Worm (Caenorhabditis elegans) whole organism, L1 larva: ENCODE data around the gene trpp-5.

Experiments used
- F16B12.6 ChIP-seq: fragments of 150-350 bp; optimal IDR thresholded peaks from 2 replicates; lab custom pipeline; 2014; ENCODE audit warnings: missing biosample characterization, missing genetic modification characterization
- ama-1 ChIP-seq: fragments of 150-350 bp; optimal IDR thresholded peaks from 2 replicates; lab custom pipeline; 2014
- ceh-63 ChIP-seq: fragments of 200-800 bp; sonication (Bioruptor generic); optimal IDR thresholded peaks from 2 replicates; lab custom pipeline; 2018; ENCODE audit warnings: mild to moderate bottlenecking, missing genetic modification characterization, missing compliant biosample characterization
- ceh-8 ChIP-seq: fragments of 200-800 bp; sonication (Bioruptor generic); optimal IDR thresholded peaks from 2 replicates; lab custom pipeline; 2018; ENCODE audit warnings: mild to moderate bottlenecking, missing genetic modification characterization, moderate library complexity, missing compliant biosample characterization
- ceh-90 ChIP-seq: sonication (generic microtip); optimal IDR thresholded peaks from 2 replicates; lab custom pipeline; 2016; ENCODE audit warnings: missing genetic modification characterization, missing compliant biosample characterization
- ces-1 ChIP-seq: fragments of 150-350 bp; optimal IDR thresholded peaks from 2 replicates; lab custom pipeline; 2014; ENCODE audit warnings: missing biosample characterization, missing genetic modification reagents, missing genetic modification characterization
- efl-1 ChIP-seq, 4 experiments: fragments of 150-350 bp; optimal IDR thresholded peaks in 3 of 4; peaks in 1 of 4; 1 replicate in 1 of 4; 2 replicates in 3 of 4; lab custom pipeline; 2014; ENCODE audit warnings: missing biosample characterization in 2 of 4, missing genetic modification characterization in 2 of 4, missing genetic modification reagents in 2 of 4
- efl-3 ChIP-seq: fragments of 200-800 bp; sonication (Bioruptor generic); optimal IDR thresholded peaks from 2 replicates; lab custom pipeline; 2018; ENCODE audit warnings: mild to moderate bottlenecking, missing genetic modification characterization, missing compliant biosample characterization
- egl-27 ChIP-seq, 2 experiments: fragments of 150-350 bp in 1 of 2; sonication (generic microtip); optimal IDR thresholded peaks; 3 replicates each; lab custom pipeline; 2017 to 2018; ENCODE audit warnings: missing biosample characterization in 2 of 2, missing genetic modification characterization in 2 of 2, missing genetic modification reagents in 2 of 2
- elt-2 ChIP-seq: sonication (generic microtip); optimal IDR thresholded peaks from 2 replicates; lab custom pipeline; 2016; ENCODE audit warnings: missing genetic modification characterization, mild to moderate bottlenecking, inconsistent platforms, missing compliant biosample characterization, missing genetic modification reagents
- elt-3 ChIP-seq, 6 experiments: fragments of 150-350 bp in 1 of 6; sonication (generic microtip); optimal IDR thresholded peaks; 2 replicates each; lab custom pipeline; 2017 to 2018; ENCODE audit warnings: missing biosample characterization in 6 of 6, missing genetic modification characterization in 6 of 6, inconsistent platforms in 1 of 6
- fkh-10 ChIP-seq: sonication (generic microtip); optimal IDR thresholded peaks from 2 replicates; lab custom pipeline; 2017; ENCODE audit warnings: missing biosample characterization, missing genetic modification reagents, missing genetic modification characterization
- fkh-4 ChIP-seq: sonication (generic microtip); optimal IDR thresholded peaks from 2 replicates; lab custom pipeline; 2016; ENCODE audit warnings: missing compliant biosample characterization, missing genetic modification characterization, borderline replicate concordance
- grh-1 ChIP-seq: fragments of 200-800 bp; sonication (Bioruptor generic); IDR thresholded peaks from 2 replicates; pipeline ENCODE4 v1.3.6; 2022; ENCODE audit warnings: missing genetic modification reagents, missing genetic modification characterization, missing compliant biosample characterization
- hlh-4 ChIP-seq: sonication (generic microtip); optimal IDR thresholded peaks from 2 replicates; lab custom pipeline; 2016; ENCODE audit warnings: mild to moderate bottlenecking, missing genetic modification characterization, missing compliant biosample characterization
- jun-1 ChIP-seq: fragments of 150-350 bp; optimal IDR thresholded peaks from 2 replicates; lab custom pipeline; 2014; ENCODE audit warnings: missing biosample characterization, missing genetic modification reagents, missing genetic modification characterization
- lsy-2 ChIP-seq, 2 experiments: fragments of 150-350 bp; optimal IDR thresholded peaks; 2 replicates each; lab custom pipeline; 2014; ENCODE audit warnings: missing biosample characterization in 2 of 2, missing genetic modification characterization in 2 of 2
- mab-9 ChIP-seq: fragments of 200-800 bp; sonication (Bioruptor generic); IDR thresholded peaks from 2 replicates; pipeline ENCODE4 v1.3.6; 2022; ENCODE audit warnings: missing genetic modification reagents, missing genetic modification characterization, missing compliant biosample characterization
- nhr-11 ChIP-seq: fragments of 150-350 bp; optimal IDR thresholded peaks from 2 replicates; lab custom pipeline; 2014; ENCODE audit warnings: missing biosample characterization, missing genetic modification characterization
- nhr-12 ChIP-seq: sonication (generic microtip); optimal IDR thresholded peaks from 2 replicates; lab custom pipeline; 2017; ENCODE audit warnings: missing biosample characterization, missing genetic modification characterization
- nhr-19 ChIP-seq: fragments of 200-800 bp; sonication (Bioruptor generic); conservative IDR thresholded peaks from 2 replicates; pipeline ENCODE4 v1.3.6; 2022; ENCODE audit warnings: missing genetic modification characterization, missing compliant biosample characterization
- nhr-237 ChIP-seq: fragments of 150-350 bp; optimal IDR thresholded peaks from 2 replicates; lab custom pipeline; 2014; ENCODE audit warnings: missing biosample characterization, missing genetic modification characterization
- nhr-47 ChIP-seq: sonication (generic microtip); optimal IDR thresholded peaks from 2 replicates; lab custom pipeline; 2016; ENCODE audit warnings: mild to moderate bottlenecking, missing genetic modification characterization, moderate library complexity, missing compliant biosample characterization
- nhr-77 ChIP-seq: fragments of 150-350 bp; optimal IDR thresholded peaks from 2 replicates; lab custom pipeline; 2014; ENCODE audit warnings: missing biosample characterization, missing genetic modification characterization
- rnt-1 ChIP-seq: sonication (generic microtip); optimal IDR thresholded peaks from 2 replicates; lab custom pipeline; 2016; ENCODE audit warnings: mild to moderate bottlenecking, missing genetic modification characterization, moderate library complexity, missing compliant biosample characterization
- snpc-4 ChIP-seq: fragments of 150-350 bp; optimal IDR thresholded peaks from 2 replicates; lab custom pipeline; 2014; ENCODE audit warnings: missing biosample characterization, missing genetic modification characterization
- sptf-1 ChIP-seq: fragments of 150-350 bp; optimal IDR thresholded peaks from 2 replicates; lab custom pipeline; 2014; ENCODE audit warnings: missing biosample characterization, missing genetic modification characterization
- tbx-2 ChIP-seq: sonication (generic microtip); optimal IDR thresholded peaks from 2 replicates; lab custom pipeline; 2016; ENCODE audit warnings: missing genetic modification characterization, missing compliant biosample characterization
- tlp-1 ChIP-seq: fragments of 150-350 bp; optimal IDR thresholded peaks from 2 replicates; lab custom pipeline; 2014; ENCODE audit warnings: missing biosample characterization, missing genetic modification characterization
- unc-130 ChIP-seq: fragments of 150-350 bp; optimal IDR thresholded peaks from 2 replicates; lab custom pipeline; 2017; ENCODE audit warnings: missing biosample characterization, missing genetic modification characterization, inconsistent platforms
- unc-30 ChIP-seq: sonication (generic microtip); optimal IDR thresholded peaks from 2 replicates; lab custom pipeline; 2017; ENCODE audit warnings: missing biosample characterization, missing genetic modification characterization
- vab-15 ChIP-seq: sonication (generic microtip); optimal IDR thresholded peaks from 2 replicates; lab custom pipeline; 2017; ENCODE audit warnings: missing genotype, mild to moderate bottlenecking, missing genetic modification characterization, missing compliant biosample characterization
- zag-1 ChIP-seq: fragments of 150-350 bp; optimal IDR thresholded peaks from 2 replicates; lab custom pipeline; 2014; ENCODE audit warnings: missing biosample characterization, missing genetic modification characterization
- ztf-4 ChIP-seq: fragments of 150-350 bp; optimal IDR thresholded peaks from 2 replicates; lab custom pipeline; 2014; ENCODE audit warnings: missing biosample characterization, missing genetic modification characterization

The trpp-5 gene

DNA sequence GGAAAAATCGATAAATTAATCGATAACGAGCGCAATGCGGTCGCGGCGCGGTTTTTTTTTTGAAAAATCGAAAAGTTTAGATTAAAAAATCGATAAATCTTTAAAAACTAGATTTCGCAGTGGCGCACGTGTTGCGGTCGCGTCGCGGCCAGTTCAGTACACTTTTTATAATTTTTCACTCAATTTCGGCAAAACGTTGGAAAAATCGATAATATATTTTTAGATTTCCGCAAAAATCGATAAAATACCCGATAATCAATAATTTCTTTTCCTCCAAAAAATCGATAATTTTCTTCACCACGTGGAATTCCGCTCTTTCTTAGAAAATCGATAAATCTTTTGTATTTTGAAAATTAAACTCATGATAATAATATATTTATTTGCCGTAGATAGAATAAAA, 25.7 kb downstream of the trpp-5 start:
- no peak for TF ChIP-seq unc-130
- TF ChIP-seq efl-1 (optimal IDR thresholded peaks at IDR 0.05; lab: Kevin White, UChicago) = no peak
- peak in 1 of 2 experiments; percentile 32 for TF ChIP-seq efl-1 (GFP tag; optimal IDR thresholded peaks at IDR 0.05 in 1 of 2; lab: Kevin White, UChicago)

DNA sequence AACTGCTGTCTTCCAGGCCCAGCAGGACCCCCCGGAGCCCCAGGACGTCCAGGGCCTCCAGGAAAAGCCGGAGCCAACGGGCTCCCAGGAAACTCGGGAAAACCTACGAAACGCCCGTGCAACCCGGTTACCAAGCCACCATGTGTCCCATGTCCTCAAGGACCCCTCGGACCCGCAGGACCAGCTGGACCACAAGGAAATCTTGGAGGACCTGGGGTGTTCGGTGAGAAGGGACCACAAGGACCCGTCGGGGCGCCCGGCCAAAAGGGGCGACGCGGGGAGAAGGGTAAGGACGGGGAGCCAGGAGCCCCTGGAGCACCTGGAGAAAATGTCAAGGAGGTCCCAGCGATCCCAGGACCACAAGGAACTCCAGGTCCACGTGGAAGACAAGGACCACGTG, 26.8 kb downstream of the trpp-5 start:
- no peak for TF ChIP-seq unc-30 (tag; lab: Kevin White, UChicago)
- TF ChIP-seq elt-3 (tag; optimal IDR thresholded peaks at IDR 0.05; lab: Kevin White, UChicago) = no peak
- TF ChIP-seq nhr-77 (tag; lab: Kevin White, UChicago) = no peak
- TF ChIP-seq egl-27 (tag; optimal IDR thresholded peaks at IDR 0.05; lab: Kevin White, UChicago) = no peak
- no peak for TF ChIP-seq vab-15 (tag; lab: Kevin White, UChicago)
- TF ChIP-seq mab-9 (GFP tag; lab: Robert Waterston, UW) = no peak
- TF ChIP-seq ces-1 = no peak
- no peak for TF ChIP-seq zag-1 (tag; lab: Kevin White, UChicago)
- TF ChIP-seq grh-1 (GFP tag; lab: Robert Waterston, UW) = no peak
- no peak for TF ChIP-seq fkh-10 (GFP tag; lab: Kevin White, UChicago)
- no peak for TF ChIP-seq nhr-47 (tag; lab: Kevin White, UChicago)
- no peak for TF ChIP-seq hlh-4 (tag; lab: Kevin White, UChicago)
- no peak for TF ChIP-seq rnt-1 (tag; lab: Kevin White, UChicago)
- TF ChIP-seq ceh-8 (GFP tag; lab: Kevin White, UChicago) = no peak
- TF ChIP-seq ztf-4 (tag; lab: Kevin White, UChicago) = no peak
- TF ChIP-seq nhr-19 (GFP tag; lab: Robert Waterston, UW) = no peak
- no peak for TF ChIP-seq elt-2 (tag; lab: Kevin White, UChicago)
- no peak for TF ChIP-seq ama-1 (lab: Kevin White, UChicago)
- no peak for TF ChIP-seq nhr-12 (tag; lab: Kevin White, UChicago)

DNA sequence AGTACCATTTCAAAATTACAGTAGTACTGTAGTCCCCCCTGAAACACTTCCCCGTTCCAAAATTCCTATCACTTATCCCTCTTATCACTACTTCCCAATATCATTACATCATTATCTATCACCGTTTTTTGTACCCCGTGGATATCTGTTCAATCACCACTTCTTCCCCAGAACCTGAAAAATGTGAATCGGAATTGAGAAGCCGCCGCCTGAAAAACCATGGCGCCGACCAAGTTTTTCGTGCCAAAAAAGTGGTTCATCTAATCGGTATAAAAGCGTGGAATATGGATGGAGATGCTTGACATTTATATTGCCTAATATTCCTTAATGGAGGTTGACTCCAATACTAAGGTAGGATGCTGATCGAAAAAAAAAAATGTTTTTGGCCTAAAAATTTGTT, 29.9 kb downstream of the trpp-5 start, which contains the start of gene rol-1:
rol-1 (plus strand) TSS at position 301 of the 400 bp plus-strand sequence.
- no peak for TF ChIP-seq unc-30 (tag; lab: Kevin White, UChicago)

DNA sequence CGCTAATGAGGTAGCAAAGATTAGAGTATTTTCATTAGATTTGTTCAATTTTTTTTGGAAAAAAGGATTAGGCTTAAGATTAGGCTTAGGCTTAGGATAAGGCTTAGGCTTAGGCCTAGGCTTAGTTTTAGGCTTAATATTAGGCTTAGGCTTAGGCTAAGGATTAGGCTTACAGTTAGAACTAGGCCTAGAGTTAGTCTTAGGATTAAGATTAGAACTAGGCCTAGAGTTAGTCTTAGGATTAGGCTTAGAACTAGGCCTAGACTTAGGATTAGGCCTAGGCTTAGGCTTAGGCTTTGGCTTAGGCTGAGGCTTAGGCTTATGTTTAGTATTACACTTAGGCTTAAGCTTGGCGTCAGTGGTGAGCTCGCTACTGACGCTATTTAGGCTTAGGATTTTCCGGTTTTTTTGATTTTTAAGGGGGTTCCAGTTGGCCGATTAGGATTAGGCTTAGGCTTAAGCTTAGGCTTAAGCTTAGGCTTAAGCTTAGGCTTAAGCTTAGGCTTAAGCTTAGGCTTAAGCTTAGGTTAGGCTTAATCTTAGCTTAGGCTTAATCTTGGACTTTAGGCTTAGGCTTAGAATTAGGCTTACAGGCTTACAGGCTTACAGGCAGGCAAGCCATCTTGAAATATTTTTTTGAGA, 32.6 kb downstream of the trpp-5 start:
- no peak for TF ChIP-seq F16B12.6
- TF ChIP-seq ceh-8 (GFP tag; lab: Kevin White, UChicago) = no peak
- no peak for TF ChIP-seq tlp-1 (tag; lab: Kevin White, UChicago)
- TF ChIP-seq egl-27 (tag; optimal IDR thresholded peaks at IDR 0.05; lab: Kevin White, UChicago) = no peak
- TF ChIP-seq mab-9 (GFP tag; lab: Robert Waterston, UW) = no peak
- no peak for TF ChIP-seq ceh-90
- TF ChIP-seq nhr-237 (tag; lab: Kevin White, UChicago) = no peak
- TF ChIP-seq fkh-4 (tag; lab: Kevin White, UChicago) = no peak
- no peak for TF ChIP-seq snpc-4
- TF ChIP-seq unc-30 (tag; lab: Kevin White, UChicago) = no peak
- no peak for TF ChIP-seq lsy-2 (tag; optimal IDR thresholded peaks at IDR 0.05; lab: Kevin White, UChicago)
- TF ChIP-seq efl-3 (GFP tag; lab: Kevin White, UChicago) = no peak
- TF ChIP-seq sptf-1 (tag; lab: Kevin White, UChicago) = no peak
- no peak for TF ChIP-seq nhr-77 (tag; lab: Kevin White, UChicago)
- TF ChIP-seq ceh-63 (GFP tag; lab: Kevin White, UChicago) = no peak
- TF ChIP-seq ztf-4 (tag; lab: Kevin White, UChicago) = no peak
- TF ChIP-seq jun-1 (tag; lab: Kevin White, UChicago) = no peak
- TF ChIP-seq tbx-2 = no peak
- TF ChIP-seq nhr-11 (tag; lab: Kevin White, UChicago) = no peak
- no peak for TF ChIP-seq unc-130
